Worm (Caenorhabditis elegans): ENCODE measurements around the gene F40G9.12.
A peak's percentile ranks its signal among the peaks of the same experiment; 100 is the strongest.

F40G9.12 gene

ce11 chrIII:203953-204352 lies 32.3 kb downstream of the F40G9.12 start:
- no peak for TF ChIP-seq nhr-237 (tag; optimal IDR thresholded peaks at IDR 0.05)
- no peak for TF ChIP-seq R02D3.7 (tag; optimal IDR thresholded peaks at IDR 0.05)
- no peak for TF ChIP-seq Y55F3AM.14 (GFP tag; optimal IDR thresholded peaks at IDR 0.05)
- no peak for TF ChIP-seq ceh-82 (tag; optimal IDR thresholded peaks at IDR 0.05)

ce11 chrIII:207023-207422 lies 35.4 kb downstream of the F40G9.12 start, which contains the start of gene W10C4.1:
TSS of gene W10C4.1 (minus strand) at chrIII:207123.
- TF ChIP-seq ama-1 (optimal IDR thresholded peaks at IDR 0.05) (no peak), ztf-4 (tag; optimal IDR thresholded peaks at IDR 0.05) (no peak), ZK546.5 (tag; optimal IDR thresholded peaks at IDR 0.05) (no peak), unc-55 (GFP tag; optimal IDR thresholded peaks at IDR 0.05) (peak; percentile 9)

ce11 chrIII:208793-209694 lies 37.4 kb downstream of the F40G9.12 start:
- TF ChIP-seq C34F6.9 (tag; optimal IDR thresholded peaks at IDR 0.05) (no peak), nhr-25 (tag; optimal IDR thresholded peaks at IDR 0.05) (no peak), crh-2 (tag; optimal IDR thresholded peaks at IDR 0.05) (no peak), mab-5 (tag; optimal IDR thresholded peaks at IDR 0.05) (no peak), ceh-82 (tag; optimal IDR thresholded peaks at IDR 0.05) (no peak), nhr-12 (tag; optimal IDR thresholded peaks at IDR 0.05) (no peak), nhr-10 (tag; optimal IDR thresholded peaks at IDR 0.05) (no peak), R02D3.7 (tag; optimal IDR thresholded peaks at IDR 0.05) (no peak), mbf-1 (tag; optimal IDR thresholded peaks at IDR 0.05) (no peak), fos-1 (tag; optimal IDR thresholded peaks at IDR 0.05) (no peak), egl-27 (tag; optimal IDR thresholded peaks at IDR 0.05) (no peak), lsy-2 (tag; optimal IDR thresholded peaks at IDR 0.05) (no peak), sma-9 (GFP tag; optimal IDR thresholded peaks at IDR 0.05) (no peak), sma-9 (tag; optimal IDR thresholded peaks at IDR 0.05) (no peak), unc-39 (tag; optimal IDR thresholded peaks at IDR 0.05) (no peak), elt-3 (tag; optimal IDR thresholded peaks at IDR 0.05) (no peak), Y55F3AM.14 (GFP tag; optimal IDR thresholded peaks at IDR 0.05) (no peak), ceh-16 (tag; optimal IDR thresholded peaks at IDR 0.05) (no peak), nhr-11 (tag; optimal IDR thresholded peaks at IDR 0.05) (no peak)

- TF ChIP-seq sma-9 (GFP tag; optimal IDR thresholded peaks at IDR 0.05) (no peak), sma-9 (tag; optimal IDR thresholded peaks at IDR 0.05) (no peak), lin-13 (GFP tag; optimal IDR thresholded peaks at IDR 0.05) (no peak), ztf-4 (tag; optimal IDR thresholded peaks at IDR 0.05) (no peak)
Observed at ce11 chrIII:209695-210091, 38.0 kb downstream of the F40G9.12 start, which contains the start of gene klp-20. TSS of gene klp-20 (plus strand) at chrIII:209992.

ce11 chrIII:211387-211786 lies 39.7 kb downstream of the F40G9.12 start:
- TF ChIP-seq ceh-16 (tag; optimal IDR thresholded peaks at IDR 0.05) = no peak

ce11 chrIII:220368-220767 lies 48.7 kb downstream of the F40G9.12 start:
- TF ChIP-seq C34F6.9 (tag; optimal IDR thresholded peaks at IDR 0.05) (peak; percentile 3), F13H6.1 (tag; optimal IDR thresholded peaks at IDR 0.05) (peak; percentile 23), unc-55 (GFP tag; optimal IDR thresholded peaks at IDR 0.05) (peak; percentile 55), nhr-129 (tag; optimal IDR thresholded peaks at IDR 0.05) (no peak)
